Fruit fly (Drosophila melanogaster) whole organism, prepupa: Measurements from ENCODE around the gene CG1774.

Source experiments
- Blimp-1 ChIP-seq: fragments of 200-800 bp; sonication (Bioruptor generic); optimal IDR thresholded peaks from 3 replicates; lab custom pipeline; 2017; ENCODE audit warnings: missing biosample characterization, missing genetic modification characterization, mild to moderate bottlenecking, moderate library complexity, missing genetic modification reagents
- CG10631 ChIP-seq: fragments of 200-800 bp; sonication (Bioruptor generic); optimal IDR thresholded peaks from 2 replicates; lab custom pipeline; 2016; ENCODE audit warnings: missing biosample characterization, missing genetic modification characterization
- CG10669 ChIP-seq: fragments of 200-800 bp; sonication (Bioruptor generic); optimal IDR thresholded peaks from 3 replicates; lab custom pipeline; 2018; ENCODE audit warnings: missing biosample characterization, mild to moderate bottlenecking, missing genetic modification characterization, moderate library complexity
- CG11902 ChIP-seq: fragments of 200-800 bp; sonication (Bioruptor generic); optimal IDR thresholded peaks from 3 replicates; lab custom pipeline; 2016; ENCODE audit warnings: missing biosample characterization, missing genetic modification characterization
- CG15336 ChIP-seq: fragments of 200-800 bp; sonication (Bioruptor generic); IDR thresholded peaks from 2 replicates; pipeline ENCODE4 v1.3.6; 2022; ENCODE audit warnings: missing biosample characterization, missing genetic modification characterization
- CG3032 ChIP-seq: fragments of 200-800 bp; optimal IDR thresholded peaks from 2 replicates; lab custom pipeline; 2019; ENCODE audit warnings: missing biosample characterization, mild to moderate bottlenecking, missing genetic modification characterization, moderate library complexity
- CG31627 ChIP-seq: fragments of 200-800 bp; sonication (Bioruptor generic); optimal IDR thresholded peaks from 3 replicates; lab custom pipeline; 2016; ENCODE audit warnings: missing biosample characterization, missing genetic modification characterization
- CG4318 ChIP-seq: fragments of 200-800 bp; sonication (Bioruptor generic); optimal IDR thresholded peaks from 3 replicates; lab custom pipeline; 2017; ENCODE audit warnings: missing biosample characterization, mild to moderate bottlenecking, missing genetic modification characterization
- CG6163 ChIP-seq: fragments of 200-800 bp; sonication (Bioruptor generic); IDR thresholded peaks from 3 replicates; pipeline ENCODE4 v1.3.6; 2022; ENCODE audit warnings: missing biosample characterization, missing genetic modification characterization
- CG6808 ChIP-seq: fragments of 200-800 bp; sonication (Bioruptor generic); optimal IDR thresholded peaks from 3 replicates; lab custom pipeline; 2017; ENCODE audit warnings: missing biosample characterization, missing genetic modification characterization, mild to moderate bottlenecking, moderate library complexity, missing genetic modification reagents
- CG6854 ChIP-seq: fragments of 200-800 bp; sonication (Bioruptor generic); optimal IDR thresholded peaks from 2 replicates; lab custom pipeline; 2017; ENCODE audit warnings: missing biosample characterization, mild to moderate bottlenecking, missing genetic modification characterization
- CG7368 ChIP-seq: fragments of 200-800 bp; sonication (Bioruptor generic); optimal IDR thresholded peaks from 3 replicates; lab custom pipeline; 2016; ENCODE audit warnings: missing biosample characterization, missing genetic modification characterization
- CG8319 ChIP-seq: fragments of 200-800 bp; sonication (Bioruptor generic); optimal IDR thresholded peaks from 3 replicates; lab custom pipeline; 2016; ENCODE audit warnings: missing biosample characterization, missing genetic modification characterization
- CG9139 ChIP-seq: fragments of 200-800 bp; sonication (Bioruptor generic); optimal IDR thresholded peaks from 3 replicates; lab custom pipeline; 2017; ENCODE audit warnings: missing biosample characterization, mild to moderate bottlenecking, missing genetic modification characterization
- Eip75B ChIP-seq: fragments of 200-800 bp; sonication (Bioruptor generic); optimal IDR thresholded peaks from 3 replicates; lab custom pipeline; 2016; ENCODE audit warnings: missing biosample characterization, missing genetic modification characterization
- Eip78C ChIP-seq: fragments of 200-800 bp; sonication (Bioruptor generic); peaks from one replicate; lab custom pipeline; 2016; ENCODE audit warnings: missing biosample characterization, missing genetic modification characterization
- Eip93F ChIP-seq: fragments of 200-800 bp; sonication (Bioruptor generic); optimal IDR thresholded peaks from 2 replicates; lab custom pipeline; 2016; ENCODE audit warnings: missing biosample characterization, mild to moderate bottlenecking, missing genetic modification characterization
- Ets21C ChIP-seq: fragments of 200-800 bp; sonication (Bioruptor generic); optimal IDR thresholded peaks from 3 replicates; lab custom pipeline; 2016; ENCODE audit warnings: missing biosample characterization, missing genetic modification characterization
- Gug ChIP-seq: fragments of 200-800 bp; sonication (Bioruptor generic); IDR thresholded peaks from 2 replicates; pipeline ENCODE4 v1.3.6; 2022; ENCODE audit warnings: missing biosample characterization, missing genetic modification characterization
- Hr39 ChIP-seq: fragments of 200-800 bp; sonication (Bioruptor generic); optimal IDR thresholded peaks from 2 replicates; lab custom pipeline; 2016; ENCODE audit warnings: missing biosample characterization, missing genetic modification characterization
- Hr4 ChIP-seq: fragments of 200-800 bp; sonication (Bioruptor generic); optimal IDR thresholded peaks from 3 replicates; lab custom pipeline; 2016; ENCODE audit warnings: missing biosample characterization, missing genetic modification characterization
- Lpt ChIP-seq: fragments of 200-800 bp; sonication (Bioruptor generic); optimal IDR thresholded peaks from 3 replicates; lab custom pipeline; 2016; ENCODE audit warnings: missing biosample characterization, missing genetic modification characterization
- Smox ChIP-seq: fragments of 200-800 bp; sonication (Bioruptor generic); optimal IDR thresholded peaks from 3 replicates; lab custom pipeline; 2016; ENCODE audit warnings: missing biosample characterization, missing genetic modification characterization
- Sox14 ChIP-seq: fragments of 200-800 bp; sonication (Bioruptor generic); optimal IDR thresholded peaks from 3 replicates; lab custom pipeline; 2016; ENCODE audit warnings: missing biosample characterization, missing genetic modification characterization
- Sox15 ChIP-seq: fragments of 200-800 bp; sonication (Bioruptor generic); optimal IDR thresholded peaks from 3 replicates; lab custom pipeline; 2016; ENCODE audit warnings: missing biosample characterization, missing genetic modification characterization
- achi ChIP-seq: fragments of 200-800 bp; sonication (Bioruptor generic); optimal IDR thresholded peaks from 3 replicates; lab custom pipeline; 2016; ENCODE audit warnings: missing biosample characterization, missing genetic modification characterization
- eg ChIP-seq: fragments of 200-800 bp; sonication (Bioruptor generic); IDR thresholded peaks from 3 replicates; pipeline ENCODE4 v1.3.6; 2022; ENCODE audit warnings: missing biosample characterization, missing genetic modification characterization
- esn ChIP-seq: fragments of 200-800 bp; sonication (Bioruptor generic); optimal IDR thresholded peaks from 2 replicates; lab custom pipeline; 2016; ENCODE audit warnings: missing biosample characterization, mild to moderate bottlenecking, missing genetic modification characterization, moderate library complexity
- fkh ChIP-seq: fragments of 200-800 bp; sonication (Bioruptor generic); optimal IDR thresholded peaks from 3 replicates; lab custom pipeline; 2017; ENCODE audit warnings: missing biosample characterization, mild to moderate bottlenecking, missing genetic modification characterization, moderate library complexity
- lz ChIP-seq: fragments of 200-800 bp; sonication (Bioruptor generic); optimal IDR thresholded peaks from 3 replicates; lab custom pipeline; 2016; ENCODE audit warnings: missing biosample characterization, missing genetic modification characterization
- ss ChIP-seq, 2 experiments: fragments of 200-800 bp; sonication (Bioruptor generic); optimal IDR thresholded peaks; 2 replicates in 1 of 2; 3 replicates in 1 of 2; lab custom pipeline; 2017 to 2018; ENCODE audit warnings: mild to moderate bottlenecking in 2 of 2, missing biosample characterization in 2 of 2, missing genetic modification characterization in 2 of 2, moderate library complexity in 1 of 2
- svp ChIP-seq: fragments of 200-800 bp; sonication (Bioruptor generic); peaks from one replicate; lab custom pipeline; 2016; ENCODE audit warnings: missing biosample characterization, missing genetic modification characterization
- vri ChIP-seq: fragments of 200-800 bp; sonication (Bioruptor generic); optimal IDR thresholded peaks from 3 replicates; lab custom pipeline; 2016; ENCODE audit warnings: missing biosample characterization, mild to moderate bottlenecking, missing genetic modification characterization

Gene CG1774

dm6 chr3R:31596071-31596883, 3.7 kb downstream of the CG1774 start, which contains the start of gene RpL6:
RpL6 (minus strand) TSS chr3R:31596204.
- peak; percentile 23 for TF ChIP-seq esn (GFP tag; lab: Kevin White, UChicago)
- no peak for TF ChIP-seq achi (GFP tag; lab: Kevin White, UChicago)
- peak; percentile 63 for TF ChIP-seq Eip78C
- TF ChIP-seq Gug (GFP tag; lab: Robert Waterston, UW), result no peak
- TF ChIP-seq CG8319 (GFP tag; lab: Kevin White, UChicago), result no peak
- TF ChIP-seq Ets21C (GFP tag; lab: Kevin White, UChicago), result no peak
- TF ChIP-seq vri (GFP tag; lab: Kevin White, UChicago), result peak; percentile 5
- TF ChIP-seq svp (GFP tag; lab: Kevin White, UChicago), result peak; percentile 83
- TF ChIP-seq Sox14, result peak; percentile 41
- TF ChIP-seq CG6854, result peak; percentile 59
- TF ChIP-seq Eip93F (GFP tag; lab: Kevin White, UChicago), result no peak
- TF ChIP-seq fkh (GFP tag; lab: Kevin White, UChicago), result peak; percentile 39
- peak; percentile 52 for TF ChIP-seq CG6808 (GFP tag; lab: Kevin White, UChicago)
- no peak for TF ChIP-seq CG31627 (GFP tag; lab: Kevin White, UChicago)

dm6 chr3R:31597736-31598431, 5.3 kb downstream of the CG1774 start:
- TF ChIP-seq CG10631 (GFP tag; lab: Kevin White, UChicago) (no peak), Gug (GFP tag; lab: Robert Waterston, UW) (no peak), eg (GFP tag; lab: Robert Waterston, UW) (no peak)

- no peak for TF ChIP-seq CG6854
- no peak for TF ChIP-seq CG9139 (GFP tag; lab: Kevin White, UChicago)
- TF ChIP-seq Sox14, result no peak
- TF ChIP-seq fkh (GFP tag; lab: Kevin White, UChicago), result peak; percentile 16
- peak; percentile 94 for TF ChIP-seq vri (GFP tag; lab: Kevin White, UChicago)
- no peak for TF ChIP-seq Sox15
- TF ChIP-seq Eip75B (GFP tag; lab: Kevin White, UChicago), result no peak
- no peak for TF ChIP-seq lz
- peak; percentile 81 for TF ChIP-seq svp (GFP tag; lab: Kevin White, UChicago)
Measured at dm6 chr3R:31599538-31600313, 7.1 kb downstream of the CG1774 start.

- TF ChIP-seq Hr4 (GFP tag; lab: Kevin White, UChicago) (no peak), CG11902 (no peak), esn (GFP tag; lab: Kevin White, UChicago) (no peak), CG10669 (GFP tag; lab: Kevin White, UChicago) (no peak), CG7368 (GFP tag; lab: Kevin White, UChicago) (no peak), CG4318 (GFP tag; lab: Kevin White, UChicago) (no peak), CG10631 (GFP tag; lab: Kevin White, UChicago) (no peak), CG6163 (no peak), ss (GFP tag; optimal IDR thresholded peaks at IDR 0.05; lab: Kevin White, UChicago) (no peak), Hr39 (no peak), CG3032 (no peak), Smox (no peak), achi (GFP tag; lab: Kevin White, UChicago) (no peak), CG9139 (GFP tag; lab: Kevin White, UChicago) (no peak), Blimp-1 (no peak), CG15336 (GFP tag; lab: Robert Waterston, UW) (no peak), Eip75B (GFP tag; lab: Kevin White, UChicago) (no peak), Lpt (GFP tag; lab: Kevin White, UChicago) (no peak)
Measured at dm6 chr3R:31603246-31603645, 10.6 kb downstream of the CG1774 start.
